Fruit fly (Drosophila melanogaster) whole organism, adult: ENCODE data around the gene CG31780.
"Not testable (repeated sequence)": the region's sequence is repeated elsewhere in the genome, so short reads cannot be mapped to it uniquely, and the experiment has no call there.

ENCODE experiments used
- CG11617 ChIP-seq: fragments of 200-800 bp; sonication (Bioruptor generic); optimal IDR thresholded peaks from 2 replicates; lab custom pipeline; 2017; ENCODE audit warnings: mild to moderate bottlenecking, missing biosample characterization, missing genetic modification reagents, missing genetic modification characterization
- CG5204 ChIP-seq: fragments of 200-800 bp; sonication (Bioruptor generic); optimal IDR thresholded peaks from 2 replicates; lab custom pipeline; 2016; ENCODE audit warnings: missing biosample characterization, missing genetic modification characterization
- Crg-1 ChIP-seq: fragments of 200-800 bp; sonication (Bioruptor generic); optimal IDR thresholded peaks from 2 replicates; lab custom pipeline; 2016; ENCODE audit warnings: missing biosample characterization, missing genetic modification characterization
- cnc ChIP-seq, 2 experiments: fragments of >200 bp; optimal IDR thresholded peaks; 2 replicates each; lab custom pipeline; 2017
- pad ChIP-seq: fragments of 200-800 bp; sonication (Bioruptor generic); optimal IDR thresholded peaks from 3 replicates; lab custom pipeline; 2017; ENCODE audit warnings: missing biosample characterization, missing genetic modification characterization, mild to moderate bottlenecking, moderate library complexity, missing genetic modification reagents
- toe ChIP-seq: fragments of 200-800 bp; sonication (Bioruptor generic); optimal IDR thresholded peaks from 2 replicates; lab custom pipeline; 2016; ENCODE audit warnings: missing biosample characterization, missing genetic modification characterization

DNA sequence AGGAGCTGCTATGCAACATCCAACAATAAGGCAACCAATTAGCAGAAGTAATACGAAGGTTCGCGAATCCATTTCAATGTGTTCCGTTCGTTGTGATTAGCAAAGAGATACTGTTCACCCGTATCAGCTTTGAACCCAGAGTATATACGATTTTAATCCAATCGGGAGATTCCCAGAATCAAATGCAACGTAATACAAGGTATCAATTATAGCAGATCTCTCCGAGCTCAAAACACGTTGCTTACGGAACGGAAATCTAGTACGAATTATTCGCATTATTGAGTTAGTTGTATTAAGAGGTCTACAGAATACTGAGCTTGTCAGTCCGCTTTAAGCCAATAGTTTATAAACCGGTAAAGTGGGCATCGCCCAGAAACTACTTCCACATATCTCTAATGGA, 1.5 kb upstream of the CG31780 start, which contains the start of gene CG44140:
- not testable (repeated sequence) for TF ChIP-seq CG5204 (GFP tag; lab: Kevin White, UChicago); toe (GFP tag; lab: Kevin White, UChicago); CG11617 (GFP tag; lab: Kevin White, UChicago); pad; cnc (optimal IDR thresholded peaks at IDR 0.05; lab: Kevin White, UChicago); Crg-1 (GFP tag; lab: Kevin White, UChicago)
